Fruit fly (Drosophila melanogaster) whole organism, pupa: ENCODE data around the gene Neurl4.

Source experiments
- CG10348 ChIP-seq: fragments of 200-800 bp; sonication (Bioruptor generic); IDR thresholded peaks from 2 replicates; pipeline ENCODE4 v1.3.6; 2022; ENCODE audit warnings: missing biosample characterization, missing genetic modification characterization
- CG12605 ChIP-seq: fragments of 200-800 bp; sonication (Bioruptor generic); IDR thresholded peaks from 2 replicates; pipeline ENCODE4 v1.3.6; 2022; ENCODE audit warnings: missing biosample characterization, missing genetic modification characterization
- CG13204 ChIP-seq: fragments of 200-800 bp; sonication (Bioruptor generic); optimal IDR thresholded peaks from 2 replicates; lab custom pipeline; 2018; ENCODE audit warnings: missing biosample characterization, mild to moderate bottlenecking, missing genetic modification characterization, moderate library complexity
- CG14655 ChIP-seq: fragments of 200-800 bp; sonication (Bioruptor generic); optimal IDR thresholded peaks from 3 replicates; lab custom pipeline; 2017; ENCODE audit warnings: mild to moderate bottlenecking, missing biosample characterization, missing genetic modification reagents, missing genetic modification characterization
- CG15710 ChIP-seq: fragments of 200-800 bp; sonication (Bioruptor generic); optimal IDR thresholded peaks from 2 replicates; lab custom pipeline; 2018; ENCODE audit warnings: missing biosample characterization, mild to moderate bottlenecking, missing genetic modification characterization, moderate library complexity
- CG17806 ChIP-seq: fragments of 200-800 bp; sonication (Bioruptor generic); optimal IDR thresholded peaks from 2 replicates; lab custom pipeline; 2018; ENCODE audit warnings: missing biosample characterization, mild to moderate bottlenecking, missing genetic modification characterization, moderate library complexity
- CG32121 ChIP-seq: fragments of 200-800 bp; sonication (Bioruptor generic); IDR thresholded peaks from 2 replicates; pipeline ENCODE4 v1.3.6; 2022; ENCODE audit warnings: missing biosample characterization, missing genetic modification characterization
- CG34367 ChIP-seq: fragments of 200-800 bp; sonication (Bioruptor generic); optimal IDR thresholded peaks from 2 replicates; lab custom pipeline; 2018; ENCODE audit warnings: missing biosample characterization, mild to moderate bottlenecking, missing genetic modification characterization
- CG4496 ChIP-seq: fragments of 200-800 bp; sonication (Bioruptor generic); IDR thresholded peaks from 3 replicates; pipeline ENCODE4 v1.3.6; 2022; ENCODE audit warnings: missing biosample characterization, missing genetic modification characterization
- CG8159 ChIP-seq: fragments of 200-800 bp; sonication (Bioruptor generic); optimal IDR thresholded peaks from 3 replicates; lab custom pipeline; 2018; ENCODE audit warnings: missing biosample characterization, mild to moderate bottlenecking, missing genetic modification characterization, moderate library complexity
- CG8301 ChIP-seq: fragments of 200-800 bp; sonication (Bioruptor generic); optimal IDR thresholded peaks from 2 replicates; lab custom pipeline; 2018; ENCODE audit warnings: missing biosample characterization, mild to moderate bottlenecking, missing genetic modification characterization
- CG9948 ChIP-seq: fragments of 200-800 bp; sonication (Bioruptor generic); optimal IDR thresholded peaks from 2 replicates; lab custom pipeline; 2018; ENCODE audit warnings: missing biosample characterization, mild to moderate bottlenecking, missing genetic modification characterization, moderate library complexity
- D1 ChIP-seq: fragments of 200-800 bp; sonication (Bioruptor generic); optimal IDR thresholded peaks from 2 replicates; lab custom pipeline; 2018; ENCODE audit warnings: missing biosample characterization, mild to moderate bottlenecking, missing genetic modification characterization, moderate library complexity
- EcR ChIP-seq: fragments of 200-800 bp; sonication (Bioruptor generic); optimal IDR thresholded peaks from 3 replicates; lab custom pipeline; 2019; ENCODE audit warnings: missing biosample characterization, missing genetic modification characterization, mild to moderate bottlenecking, moderate library complexity, missing genetic modification reagents
- Ets98B ChIP-seq: fragments of 200-800 bp; sonication (Bioruptor generic); IDR thresholded peaks from 2 replicates; pipeline ENCODE4 v1.3.6; 2022; ENCODE audit warnings: missing biosample characterization, missing genetic modification characterization
- Pif1A ChIP-seq: fragments of 200-800 bp; sonication (Bioruptor generic); optimal IDR thresholded peaks from 3 replicates; lab custom pipeline; 2016; ENCODE audit warnings: missing biosample characterization, missing genetic modification characterization
- Pif1B ChIP-seq: fragments of 200-800 bp; sonication (Bioruptor generic); optimal IDR thresholded peaks from 3 replicates; lab custom pipeline; 2016; ENCODE audit warnings: missing biosample characterization, missing genetic modification characterization
- Snoo ChIP-seq: fragments of 200-800 bp; sonication (Bioruptor generic); optimal IDR thresholded peaks from 3 replicates; lab custom pipeline; 2017; ENCODE audit warnings: missing biosample characterization, mild to moderate bottlenecking, missing genetic modification characterization, inconsistent platforms
- fd96Ca ChIP-seq: fragments of 200-800 bp; sonication (Bioruptor generic); IDR thresholded peaks from 3 replicates; pipeline ENCODE4 v1.3.6; 2022; ENCODE audit warnings: missing biosample characterization, missing genetic modification characterization
- gl ChIP-seq: fragments of 200-800 bp; sonication (Bioruptor generic); optimal IDR thresholded peaks from 2 replicates; lab custom pipeline; 2018; ENCODE audit warnings: missing biosample characterization, mild to moderate bottlenecking, missing genetic modification characterization
- rn ChIP-seq: fragments of 200-800 bp; sonication (Bioruptor generic); IDR thresholded peaks from 2 replicates; pipeline ENCODE4 v1.3.6; 2022; ENCODE audit warnings: missing biosample characterization, missing genetic modification characterization

Gene Neurl4

DNA sequence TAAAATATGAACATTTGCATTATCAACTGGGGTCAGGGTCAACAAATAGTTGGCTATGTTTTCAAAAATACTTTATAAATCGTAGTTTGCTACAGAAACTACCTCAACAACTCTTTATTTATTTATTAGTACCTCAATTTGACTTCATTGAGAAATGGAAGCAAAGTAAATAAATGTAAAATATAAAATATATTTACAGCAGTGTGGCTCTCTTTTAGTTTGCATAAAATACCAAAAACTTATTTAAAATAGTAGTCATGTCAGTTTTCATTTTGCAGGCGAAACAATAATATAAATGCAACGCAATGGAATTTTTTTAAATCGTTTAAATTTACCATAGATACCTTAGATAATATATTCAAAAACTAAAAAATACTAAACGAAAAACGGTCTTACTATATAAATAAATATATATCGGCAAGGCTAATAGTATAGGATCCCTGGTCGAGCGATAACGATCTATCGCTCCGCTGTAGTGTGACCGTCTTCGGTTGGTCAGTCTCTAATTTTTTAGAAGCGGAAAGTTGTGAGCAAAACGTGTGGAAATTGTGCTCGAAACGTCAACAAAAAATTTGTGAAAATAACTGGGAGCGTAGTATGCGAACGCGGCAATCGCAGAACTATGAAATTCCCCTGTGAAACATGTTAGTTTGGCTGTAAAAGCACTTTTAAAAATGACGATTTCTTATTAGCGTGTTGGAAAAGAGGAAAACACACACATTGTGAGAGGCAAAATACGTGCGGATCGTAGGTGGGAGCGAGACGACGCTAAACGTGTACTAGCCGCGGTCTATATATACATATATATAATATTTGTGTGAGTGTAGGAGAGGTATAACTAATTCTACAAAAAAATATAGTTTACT lies 47.8 kb downstream of the Neurl4 start, which contains the start of the genes Nprl3 and upSET:
Gene Nprl3 (minus strand): TSS at position 223 of the 866 bp plus-strand sequence.
Gene upSET (plus strand): TSS at position 470 of the 866 bp plus-strand sequence.
- no peak; the same call in 2 of the 3 replicates for TF ChIP-seq fd96Ca
- TF ChIP-seq Snoo (tag; lab: Kevin White, UChicago), result no peak
- no peak for TF ChIP-seq D1
- no peak for TF ChIP-seq CG13204 (GFP tag; lab: Kevin White, UChicago)

dm6 chr3L:13999204-13999603 lies 50.5 kb downstream of the Neurl4 start, which contains the start of gene CG17359:
TSS of gene CG17359 (minus strand) at chr3L:13999251.
- TF ChIP-seq CG32121 (GFP tag; lab: Robert Waterston, UW), result no peak
- no peak for TF ChIP-seq CG34367 (tag; lab: Kevin White, UChicago)
- TF ChIP-seq CG15710 (tag; lab: Kevin White, UChicago), result no peak
- TF ChIP-seq Ets98B (GFP tag; lab: Robert Waterston, UW), result no peak
- TF ChIP-seq CG17806 (tag; lab: Kevin White, UChicago), result no peak
- no peak for TF ChIP-seq rn
- no peak for TF ChIP-seq fd96Ca

dm6 chr3L:13996992-13997391 lies 52.7 kb downstream of the Neurl4 start, which contains the start of gene CG17361:
TSS of gene CG17361 (plus strand) at chr3L:13997191.
- TF ChIP-seq D1 (peak; percentile 43), CG8301 (tag; lab: Kevin White, UChicago) (no peak)

dm6 chr3L:13996437-13996836 lies 53.3 kb downstream of the Neurl4 start:
- TF ChIP-seq D1 (no peak), rn (no peak), CG9948 (tag; lab: Kevin White, UChicago) (no peak), EcR (GFP tag; lab: Kevin White, UChicago) (peak; percentile 91), Snoo (tag; lab: Kevin White, UChicago) (no peak), CG8159 (tag; lab: Kevin White, UChicago) (no peak), CG13204 (GFP tag; lab: Kevin White, UChicago) (no peak)

DNA sequence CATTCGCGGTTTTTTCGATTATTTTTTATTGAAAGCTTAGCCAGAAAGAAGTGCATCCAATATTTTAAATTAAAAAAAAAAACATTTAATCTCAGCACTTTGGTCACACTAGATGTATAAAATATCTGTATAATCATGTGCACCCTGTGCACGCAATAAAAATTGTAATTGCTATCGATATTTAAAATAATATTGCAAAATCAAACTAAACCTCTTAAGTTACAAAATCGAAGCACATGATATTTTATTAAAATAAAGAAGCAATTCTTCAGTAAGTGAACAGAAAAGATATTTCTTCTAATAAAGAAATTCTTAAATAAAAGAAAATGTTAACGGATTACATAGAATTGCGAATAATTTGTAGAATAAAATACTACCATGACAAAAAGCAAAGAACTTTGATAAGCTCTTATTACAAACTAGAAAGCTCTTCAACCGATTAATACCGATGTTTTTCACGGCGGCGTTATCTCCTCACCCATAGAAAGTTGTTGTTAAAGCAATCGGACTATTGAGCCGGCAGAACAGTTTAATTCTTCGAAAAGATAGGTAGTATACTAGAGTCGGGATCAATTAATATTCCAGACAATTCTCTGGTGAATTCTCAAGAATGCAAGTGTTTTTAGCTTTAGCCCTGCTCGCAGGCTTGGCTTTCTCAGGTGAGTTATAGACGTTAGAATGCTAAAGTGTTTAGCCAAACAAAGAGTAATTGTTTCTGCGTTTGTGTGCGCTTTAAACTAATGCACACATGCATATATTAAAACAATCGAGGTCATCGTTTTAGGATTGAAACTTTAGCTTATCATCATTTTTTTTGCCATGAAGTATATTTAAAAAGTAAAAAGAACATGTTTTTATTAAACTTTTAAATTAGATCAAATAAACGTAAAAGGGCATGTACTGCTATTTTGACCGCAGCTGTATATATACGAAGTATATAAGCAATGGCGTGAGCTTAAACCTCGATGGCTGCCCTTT lies 55.7 kb downstream of the Neurl4 start, which contains the start of gene CtsK1:
Gene CtsK1 (plus strand): TSS at position 490 of the 978 bp plus-strand sequence.
- TF ChIP-seq CG4496 (peak; percentile 93), EcR (GFP tag; lab: Kevin White, UChicago) (peak; percentile 15), Ets98B (GFP tag; lab: Robert Waterston, UW) (peak; percentile 85), CG8301 (tag; lab: Kevin White, UChicago) (peak; percentile 47), CG34367 (tag; lab: Kevin White, UChicago) (no peak), Snoo (tag; lab: Kevin White, UChicago) (peak; percentile 31), rn (peak; percentile 46; the same call in 1 of the 2 replicates), D1 (peak; percentile 14), fd96Ca (no peak), gl (tag; lab: Kevin White, UChicago) (no peak), CG9948 (tag; lab: Kevin White, UChicago) (peak; percentile 50), CG13204 (GFP tag; lab: Kevin White, UChicago) (no peak), CG12605 (GFP tag; lab: Robert Waterston, UW) (peak; percentile 84), Pif1B (GFP tag; lab: Kevin White, UChicago) (no peak), CG17806 (tag; lab: Kevin White, UChicago) (peak; percentile 45), CG8159 (tag; lab: Kevin White, UChicago) (peak; percentile 58), CG14655 (GFP tag; lab: Kevin White, UChicago) (no peak), CG15710 (tag; lab: Kevin White, UChicago) (peak; percentile 46), CG32121 (GFP tag; lab: Robert Waterston, UW) (peak; percentile 64; the same call in 1 of the 2 replicates), Pif1A (no peak), CG10348 (no peak)
